Worm (Caenorhabditis elegans): ENCODE measurements around the gene ZK697.1.

DNA sequence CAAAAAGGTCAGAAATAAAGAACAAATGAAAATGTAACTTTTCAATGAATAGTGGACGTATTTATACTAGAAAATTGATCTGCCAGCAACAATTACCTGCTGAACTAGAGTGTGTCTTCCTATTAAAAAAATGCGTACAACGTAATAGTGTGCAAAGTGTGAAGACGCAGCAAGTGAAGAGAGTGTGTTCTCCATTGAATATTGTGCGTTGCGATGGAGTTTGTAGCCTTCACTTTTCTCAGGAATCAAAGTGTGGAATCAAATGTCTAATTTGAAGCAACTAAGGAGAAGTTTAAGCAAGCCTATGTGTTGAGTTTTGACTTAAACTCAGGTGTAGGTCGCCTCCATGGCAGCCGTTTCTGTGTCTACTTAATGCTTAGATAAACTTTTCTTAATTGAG is 20.7 kb upstream of the ZK697.1 start, which contains the start of gene gst-21:
- TF ChIP-seq ces-1 (GFP tag; optimal IDR thresholded peaks at IDR 0.05), result no peak
- TF ChIP-seq hlh-1 (tag; optimal IDR thresholded peaks at IDR 0.05), result no peak
- TF ChIP-seq nhr-76 (tag; optimal IDR thresholded peaks at IDR 0.05), result no peak

Measured in whole organism, mixed stage, embryonic.